Worm (Caenorhabditis elegans): ENCODE data around the gene F35C11.7.

ce11 chrII:8269855-8270647, 13.9 kb downstream of the F35C11.7 start, which contains the start of gene tdc-1:
- TF ChIP-seq him-1 (tag; optimal IDR thresholded peaks at IDR 0.05): no peak
- TF ChIP-seq dao-5 (tag; optimal IDR thresholded peaks at IDR 0.05): no peak
